Worm (Caenorhabditis elegans) whole organism, L2 larva: ENCODE data around the gene hex-2.

ENCODE experiments used
- ZK546.5 ChIP-seq: sonication (generic microtip); optimal IDR thresholded peaks from 2 replicates; lab custom pipeline; 2017; ENCODE audit warnings: missing biosample characterization, missing genetic modification characterization
- aly-2 ChIP-seq: fragments of 150-350 bp; optimal IDR thresholded peaks from 2 replicates; lab custom pipeline; 2014; ENCODE audit warnings: missing biosample characterization, missing genetic modification characterization
- fos-1 ChIP-seq: fragments of 150-350 bp; optimal IDR thresholded peaks from 2 replicates; lab custom pipeline; 2014; ENCODE audit warnings: missing biosample characterization, missing genetic modification characterization
- lin-11 ChIP-seq: fragments of 150-350 bp; sonication (generic microtip); optimal IDR thresholded peaks from 2 replicates; lab custom pipeline; 2014; ENCODE audit warnings: missing biosample characterization, missing genetic modification characterization, inconsistent platforms, mixed read lengths
- mdl-1 ChIP-seq, 2 experiments: fragments of 150-350 bp in 1 of 2; sonication (generic microtip) in 1 of 2; optimal IDR thresholded peaks; 2 replicates each; lab custom pipeline; 2017; ENCODE audit warnings: missing biosample characterization in 2 of 2, missing genetic modification characterization in 2 of 2
- nhr-23 ChIP-seq: fragments of 150-350 bp; optimal IDR thresholded peaks from 2 replicates; lab custom pipeline; 2014; ENCODE audit warnings: missing biosample characterization, missing genetic modification reagents, missing genetic modification characterization

ce11 chrV:5606255-5606654 lies 48.0 kb upstream of the hex-2 start, which contains the start of gene CD4.1:
- TF ChIP-seq nhr-23 (tag; lab: Kevin White, UChicago) (no peak), lin-11 (tag; lab: Kevin White, UChicago) (no peak), ZK546.5 (tag; lab: Kevin White, UChicago) (no peak), fos-1 (no peak), mdl-1 (tag; optimal IDR thresholded peaks at IDR 0.05; lab: Kevin White, UChicago) (no peak), aly-2 (no peak)
